Fruit fly (Drosophila melanogaster) whole organism, pupa: Measurements from ENCODE around the gene Phae1.

Experiments used
- CG10348 ChIP-seq: fragments of 200-800 bp; sonication (Bioruptor generic); IDR thresholded peaks from 2 replicates; pipeline ENCODE4 v1.3.6; 2022; ENCODE audit warnings: missing biosample characterization, missing genetic modification characterization
- CG12605 ChIP-seq: fragments of 200-800 bp; sonication (Bioruptor generic); IDR thresholded peaks from 2 replicates; pipeline ENCODE4 v1.3.6; 2022; ENCODE audit warnings: missing biosample characterization, missing genetic modification characterization
- CG13204 ChIP-seq: fragments of 200-800 bp; sonication (Bioruptor generic); optimal IDR thresholded peaks from 2 replicates; lab custom pipeline; 2018; ENCODE audit warnings: missing biosample characterization, mild to moderate bottlenecking, missing genetic modification characterization, moderate library complexity
- CG15710 ChIP-seq: fragments of 200-800 bp; sonication (Bioruptor generic); optimal IDR thresholded peaks from 2 replicates; lab custom pipeline; 2018; ENCODE audit warnings: missing biosample characterization, mild to moderate bottlenecking, missing genetic modification characterization, moderate library complexity
- CG17806 ChIP-seq: fragments of 200-800 bp; sonication (Bioruptor generic); optimal IDR thresholded peaks from 2 replicates; lab custom pipeline; 2018; ENCODE audit warnings: missing biosample characterization, mild to moderate bottlenecking, missing genetic modification characterization, moderate library complexity
- CG32121 ChIP-seq: fragments of 200-800 bp; sonication (Bioruptor generic); IDR thresholded peaks from 2 replicates; pipeline ENCODE4 v1.3.6; 2022; ENCODE audit warnings: missing biosample characterization, missing genetic modification characterization
- CG34367 ChIP-seq: fragments of 200-800 bp; sonication (Bioruptor generic); optimal IDR thresholded peaks from 2 replicates; lab custom pipeline; 2018; ENCODE audit warnings: missing biosample characterization, mild to moderate bottlenecking, missing genetic modification characterization
- CG4496 ChIP-seq: fragments of 200-800 bp; sonication (Bioruptor generic); IDR thresholded peaks from 3 replicates; pipeline ENCODE4 v1.3.6; 2022; ENCODE audit warnings: missing biosample characterization, missing genetic modification characterization
- CG8159 ChIP-seq: fragments of 200-800 bp; sonication (Bioruptor generic); optimal IDR thresholded peaks from 3 replicates; lab custom pipeline; 2018; ENCODE audit warnings: missing biosample characterization, mild to moderate bottlenecking, missing genetic modification characterization, moderate library complexity
- CG8301 ChIP-seq: fragments of 200-800 bp; sonication (Bioruptor generic); optimal IDR thresholded peaks from 2 replicates; lab custom pipeline; 2018; ENCODE audit warnings: missing biosample characterization, mild to moderate bottlenecking, missing genetic modification characterization
- CG9948 ChIP-seq: fragments of 200-800 bp; sonication (Bioruptor generic); optimal IDR thresholded peaks from 2 replicates; lab custom pipeline; 2018; ENCODE audit warnings: missing biosample characterization, mild to moderate bottlenecking, missing genetic modification characterization, moderate library complexity
- D1 ChIP-seq: fragments of 200-800 bp; sonication (Bioruptor generic); optimal IDR thresholded peaks from 2 replicates; lab custom pipeline; 2018; ENCODE audit warnings: missing biosample characterization, mild to moderate bottlenecking, missing genetic modification characterization, moderate library complexity
- EcR ChIP-seq: fragments of 200-800 bp; sonication (Bioruptor generic); optimal IDR thresholded peaks from 3 replicates; lab custom pipeline; 2019; ENCODE audit warnings: missing biosample characterization, missing genetic modification characterization, mild to moderate bottlenecking, moderate library complexity, missing genetic modification reagents
- Ets98B ChIP-seq: fragments of 200-800 bp; sonication (Bioruptor generic); IDR thresholded peaks from 2 replicates; pipeline ENCODE4 v1.3.6; 2022; ENCODE audit warnings: missing biosample characterization, missing genetic modification characterization
- Pif1A ChIP-seq: fragments of 200-800 bp; sonication (Bioruptor generic); optimal IDR thresholded peaks from 3 replicates; lab custom pipeline; 2016; ENCODE audit warnings: missing biosample characterization, missing genetic modification characterization
- Pif1B ChIP-seq: fragments of 200-800 bp; sonication (Bioruptor generic); optimal IDR thresholded peaks from 3 replicates; lab custom pipeline; 2016; ENCODE audit warnings: missing biosample characterization, missing genetic modification characterization
- Snoo ChIP-seq: fragments of 200-800 bp; sonication (Bioruptor generic); optimal IDR thresholded peaks from 3 replicates; lab custom pipeline; 2017; ENCODE audit warnings: missing biosample characterization, mild to moderate bottlenecking, missing genetic modification characterization, inconsistent platforms
- fd96Ca ChIP-seq: fragments of 200-800 bp; sonication (Bioruptor generic); IDR thresholded peaks from 3 replicates; pipeline ENCODE4 v1.3.6; 2022; ENCODE audit warnings: missing biosample characterization, missing genetic modification characterization
- gl ChIP-seq: fragments of 200-800 bp; sonication (Bioruptor generic); optimal IDR thresholded peaks from 2 replicates; lab custom pipeline; 2018; ENCODE audit warnings: missing biosample characterization, mild to moderate bottlenecking, missing genetic modification characterization
- rn ChIP-seq: fragments of 200-800 bp; sonication (Bioruptor generic); IDR thresholded peaks from 2 replicates; pipeline ENCODE4 v1.3.6; 2022; ENCODE audit warnings: missing biosample characterization, missing genetic modification characterization

Phae1 gene

DNA sequence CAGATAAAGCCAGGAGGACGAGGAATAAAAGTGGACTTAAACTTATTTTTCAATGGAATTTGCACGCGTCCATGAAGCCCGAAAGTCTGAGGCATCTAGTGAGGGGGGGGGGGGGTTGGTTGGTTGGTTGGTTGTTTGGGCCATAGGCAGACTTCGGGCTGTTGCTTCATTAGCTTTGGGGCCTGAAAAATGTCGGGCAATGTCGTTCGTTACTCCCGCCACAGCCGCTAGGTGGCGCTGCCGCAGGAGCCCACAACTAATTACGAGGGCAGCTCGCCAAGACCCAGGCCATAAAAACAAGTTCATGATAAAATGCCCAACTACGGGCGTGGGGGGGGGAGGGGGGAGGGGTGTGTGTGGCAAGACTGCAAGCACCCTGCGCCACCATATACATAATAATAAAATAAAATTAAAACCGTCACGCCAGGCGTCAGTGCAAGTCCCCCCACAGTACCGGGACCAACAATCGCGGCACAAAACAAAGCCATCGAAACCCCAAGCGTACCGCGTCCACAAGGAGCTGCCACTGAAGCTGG lies 31.0 kb upstream of the Phae1 start:
- TF ChIP-seq CG12605 (GFP tag; lab: Robert Waterston, UW) (no peak), EcR (no peak), CG10348 (GFP tag; lab: Robert Waterston, UW) (no peak), rn (GFP tag; lab: Robert Waterston, UW) (no peak), CG8159 (no peak), Pif1B (GFP tag; lab: Kevin White, UChicago) (no peak), CG4496 (no peak)

DNA sequence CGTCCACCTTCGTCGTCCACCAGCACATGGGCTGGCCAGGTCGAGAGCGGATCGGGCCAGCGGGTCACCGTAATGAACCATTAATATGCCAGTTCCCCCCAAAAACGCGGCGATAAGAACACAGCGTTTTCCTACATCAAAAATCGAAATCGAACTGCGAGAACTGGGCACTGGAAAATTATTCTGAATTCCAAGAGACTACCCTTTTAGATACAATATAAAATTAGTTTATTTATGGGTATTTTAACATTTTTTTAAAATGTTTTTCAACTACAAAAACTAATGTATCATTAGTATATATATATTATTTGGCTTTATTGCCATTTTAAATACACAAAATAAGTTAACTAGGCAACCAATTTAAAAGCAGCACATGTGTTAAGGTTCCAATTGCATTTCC lies 30.5 kb upstream of the Phae1 start:
- no peak for TF ChIP-seq Snoo (tag; lab: Kevin White, UChicago)

- TF ChIP-seq Snoo (tag; lab: Kevin White, UChicago) (no peak), CG10348 (GFP tag; lab: Robert Waterston, UW) (no peak)
These were observed 29.3 kb upstream of the Phae1 start for dm6 chr2L:12079827-12080381.

DNA sequence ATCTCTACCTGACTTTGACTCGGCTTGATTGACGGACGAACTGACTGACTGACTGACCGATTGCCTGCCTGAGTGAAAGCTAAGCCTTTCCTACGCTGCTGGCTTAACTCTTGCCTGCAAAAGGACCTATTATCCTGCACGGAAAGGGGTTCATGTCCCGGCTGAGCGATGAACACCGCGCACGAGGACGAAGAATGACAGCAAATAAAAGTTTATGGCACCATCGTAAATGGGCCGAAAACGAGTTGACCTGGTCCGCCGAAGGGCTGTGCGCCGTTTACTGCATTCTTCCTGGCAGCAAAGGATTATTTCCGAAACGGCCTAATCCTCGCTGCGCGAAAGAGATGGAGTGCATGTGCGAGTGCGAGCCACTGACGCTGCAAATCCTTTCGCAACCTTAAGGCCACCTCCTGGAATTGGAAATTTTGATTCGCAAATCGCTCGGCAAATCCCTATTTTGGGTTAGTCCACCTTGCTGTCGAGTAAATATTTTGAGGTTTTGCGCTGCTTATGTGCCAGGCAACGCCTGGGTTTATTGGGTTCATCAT lies 28.0 kb upstream of the Phae1 start:
- TF ChIP-seq CG9948 (tag; lab: Kevin White, UChicago) (no peak), CG8159 (no peak), CG10348 (GFP tag; lab: Robert Waterston, UW) (no peak), D1 (tag; lab: Kevin White, UChicago) (no peak), Snoo (tag; lab: Kevin White, UChicago) (no peak), CG13204 (no peak), CG15710 (tag; lab: Kevin White, UChicago) (no peak), EcR (no peak), Ets98B (no peak), gl (tag; lab: Kevin White, UChicago) (no peak), CG34367 (tag; lab: Kevin White, UChicago) (no peak), CG4496 (no peak), Pif1B (GFP tag; lab: Kevin White, UChicago) (no peak)

dm6 chr2L:12085010-12085409 lies 24.2 kb upstream of the Phae1 start:
- TF ChIP-seq rn (GFP tag; lab: Robert Waterston, UW): no peak
- TF ChIP-seq CG15710 (tag; lab: Kevin White, UChicago): no peak
- TF ChIP-seq CG12605 (GFP tag; lab: Robert Waterston, UW): no peak
- no peak for TF ChIP-seq EcR

DNA sequence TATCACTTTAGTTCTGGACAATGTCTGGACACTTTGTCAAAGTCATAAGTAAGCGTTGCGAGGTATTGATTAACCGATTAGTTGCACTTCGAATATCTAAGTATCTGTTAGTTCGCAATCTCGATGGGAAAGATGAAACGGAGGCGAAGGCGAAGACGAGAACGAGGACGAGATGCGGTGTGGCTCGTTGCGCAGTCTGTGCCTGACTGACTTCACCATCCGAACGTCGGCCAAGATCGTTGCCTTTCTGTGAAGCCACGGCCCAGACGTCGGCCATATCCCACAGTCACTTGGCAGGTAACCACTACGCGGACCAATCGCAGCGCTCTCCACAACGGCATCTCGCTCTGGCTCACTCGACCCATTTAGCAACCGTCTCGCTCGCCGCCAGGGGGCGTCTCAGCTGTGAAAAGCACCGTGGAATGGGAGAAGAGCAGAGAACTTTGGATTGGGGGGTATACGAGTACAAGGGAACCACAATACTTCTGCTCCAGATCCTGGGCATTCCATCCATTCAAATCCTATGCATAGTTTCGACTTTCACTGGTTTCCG lies 23.5 kb upstream of the Phae1 start, which contains the start of gene prd:
TSS of gene prd (minus strand) at position 209 of the 553 bp plus-strand sequence.
- TF ChIP-seq fd96Ca: no peak
- TF ChIP-seq CG12605 (GFP tag; lab: Robert Waterston, UW): no peak
- no peak for TF ChIP-seq D1 (tag; lab: Kevin White, UChicago)
- TF ChIP-seq Snoo (tag; lab: Kevin White, UChicago): no peak
- TF ChIP-seq CG15710 (tag; lab: Kevin White, UChicago): no peak
- no peak for TF ChIP-seq Ets98B

- TF ChIP-seq CG8159: no peak
These were observed 21.8 kb upstream of the Phae1 start for dm6 chr2L:12087442-12087841.

DNA sequence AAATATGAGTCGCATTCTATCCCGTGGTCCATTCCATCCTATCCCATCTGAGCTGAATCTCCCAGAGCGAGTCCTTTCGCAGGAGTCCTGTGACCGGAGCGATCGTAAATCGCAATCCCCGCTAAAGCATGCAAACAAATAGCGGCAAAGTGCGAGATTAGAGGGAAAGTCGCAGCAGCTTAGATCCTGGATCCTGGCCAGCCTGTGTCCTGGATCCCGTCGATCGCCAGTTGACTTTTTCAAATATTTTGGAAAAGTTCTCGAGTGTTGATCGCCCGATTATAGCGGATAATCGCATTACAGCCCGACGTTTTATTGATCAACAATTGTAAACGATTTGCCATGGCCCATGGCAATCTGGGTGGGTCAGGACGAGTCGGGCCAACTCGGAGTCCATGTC lies 20.1 kb upstream of the Phae1 start:
- TF ChIP-seq CG9948 (tag; lab: Kevin White, UChicago): no peak
- TF ChIP-seq Pif1A (GFP tag; lab: Kevin White, UChicago): no peak
- no peak for TF ChIP-seq CG4496
- no peak for TF ChIP-seq rn (GFP tag; lab: Robert Waterston, UW)
- no peak for TF ChIP-seq gl (tag; lab: Kevin White, UChicago)
- no peak for TF ChIP-seq CG17806 (tag; lab: Kevin White, UChicago)
- no peak for TF ChIP-seq CG8301 (tag; lab: Kevin White, UChicago)
- no peak for TF ChIP-seq CG32121 (GFP tag; lab: Robert Waterston, UW)
- TF ChIP-seq, all 21 proteins: peak for 0
